Fruit fly (Drosophila melanogaster) whole organism, wandering third instar larva: ENCODE data around the gene mei-P26.

ENCODE experiments used
- Myc ChIP-seq: fragments of >200 bp; optimal IDR thresholded peaks from 2 replicates; lab custom pipeline; 2017
- Rel ChIP-seq, 2 experiments: fragments of 200-800 bp; sonication (Bioruptor generic) in 1 of 2; optimal IDR thresholded peaks; 2 replicates in 1 of 2; 3 replicates in 1 of 2; lab custom pipeline; 2016 to 2019; ENCODE audit warnings: mild to moderate bottlenecking in 2 of 2, missing biosample characterization in 2 of 2, missing genetic modification characterization in 2 of 2, moderate library complexity in 1 of 2
- dmrt93B ChIP-seq: fragments of 200-800 bp; sonication (Bioruptor generic); optimal IDR thresholded peaks from 2 replicates; lab custom pipeline; 2018; ENCODE audit warnings: missing biosample characterization, mild to moderate bottlenecking, missing genetic modification characterization
- h ChIP-seq: fragments of 200-800 bp; sonication (Bioruptor generic); optimal IDR thresholded peaks from 3 replicates; lab custom pipeline; 2016; ENCODE audit warnings: missing biosample characterization, mild to moderate bottlenecking, missing genetic modification characterization
- lola ChIP-seq: fragments of >200 bp; optimal IDR thresholded peaks from 2 replicates; lab custom pipeline; 2017; ENCODE audit warnings: missing biosample characterization, missing genetic modification characterization
- sage ChIP-seq: fragments of 200-800 bp; sonication (Bioruptor generic); optimal IDR thresholded peaks from 2 replicates; lab custom pipeline; 2016; ENCODE audit warnings: missing biosample characterization, mild to moderate bottlenecking, missing genetic modification characterization
- tai ChIP-seq: sonication (Bioruptor generic); optimal IDR thresholded peaks from 2 replicates; lab custom pipeline; 2016; ENCODE audit warnings: missing biosample characterization, missing genetic modification characterization
- woc ChIP-seq: sonication (Bioruptor generic); optimal IDR thresholded peaks from 2 replicates; lab custom pipeline; 2016; ENCODE audit warnings: missing biosample characterization, mild to moderate bottlenecking, missing genetic modification characterization

DNA sequence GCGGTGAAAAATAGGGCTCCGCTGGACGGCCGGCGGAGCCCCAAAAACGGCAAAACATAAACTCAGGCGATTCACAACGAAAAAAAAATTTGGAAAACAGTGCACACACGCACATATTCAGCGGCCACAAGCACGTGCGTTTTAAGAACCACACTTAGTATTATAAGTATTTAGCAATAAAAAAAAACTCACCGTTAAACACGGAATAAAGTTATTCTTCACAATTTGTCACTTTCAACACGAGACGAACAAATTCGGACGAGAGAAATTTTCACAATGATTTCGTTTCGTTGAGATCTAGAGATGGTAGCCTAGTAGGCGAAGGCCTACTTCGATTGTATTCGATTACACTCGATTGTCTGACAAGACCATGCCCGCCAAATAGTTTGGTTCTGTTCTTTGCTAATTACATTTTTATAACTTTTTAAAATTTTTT, 6.6 kb upstream of the mei-P26 start, which contains the start of gene His3.3B:
- TF ChIP-seq sage (GFP tag; lab: Kevin White, UChicago) (no peak), tai (no peak), h (peak; percentile 24), Rel (GFP tag; optimal IDR thresholded peaks at IDR 0.05; lab: Kevin White, UChicago) (no peak), Rel (tag; optimal IDR thresholded peaks at IDR 0.05; lab: Kevin White, UChicago) (no peak), dmrt93B (no peak), Myc (lab: Kevin White, UChicago) (no peak), lola (GFP tag; lab: Kevin White, UChicago) (no peak), woc (no peak)
